Fruit fly (Drosophila melanogaster) S2 (cell line): ENCODE measurements around the gene Gclc.

Source experiments
- CG8478 ChIP-seq: fragments of >200 bp; optimal IDR thresholded peaks from 2 replicates; lab custom pipeline; 2018
- CTCF ChIP-seq, 2 experiments: fragments of >200 bp; optimal IDR thresholded peaks; 2 replicates each; lab custom pipeline; 2018

DNA sequence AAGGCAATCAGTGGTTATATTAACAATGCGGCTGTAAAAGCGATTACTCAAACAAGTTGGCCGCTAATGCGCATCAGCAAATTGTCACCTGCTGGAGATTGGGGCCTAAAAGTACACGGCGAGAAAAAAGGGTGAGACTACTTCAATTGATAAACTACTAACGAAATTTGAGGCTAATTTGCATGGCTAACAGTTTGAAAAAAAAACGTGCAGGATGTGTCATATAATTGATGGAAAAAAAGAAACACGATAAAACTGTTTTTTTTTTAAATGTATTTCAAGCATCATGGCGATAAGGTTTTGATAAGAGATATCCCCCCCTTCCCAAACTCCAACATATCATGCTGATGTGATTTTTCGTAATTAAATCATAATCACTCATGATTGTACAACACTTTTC lies 3.2 kb downstream of the Gclc start:
- no peak for TF ChIP-seq CTCF (optimal IDR thresholded peaks at IDR 0.05; lab: Kevin White, UChicago)
- TF ChIP-seq CG8478 = no peak
